Worm (Caenorhabditis elegans): ENCODE data around the gene din-1.

Gene din-1

DNA sequence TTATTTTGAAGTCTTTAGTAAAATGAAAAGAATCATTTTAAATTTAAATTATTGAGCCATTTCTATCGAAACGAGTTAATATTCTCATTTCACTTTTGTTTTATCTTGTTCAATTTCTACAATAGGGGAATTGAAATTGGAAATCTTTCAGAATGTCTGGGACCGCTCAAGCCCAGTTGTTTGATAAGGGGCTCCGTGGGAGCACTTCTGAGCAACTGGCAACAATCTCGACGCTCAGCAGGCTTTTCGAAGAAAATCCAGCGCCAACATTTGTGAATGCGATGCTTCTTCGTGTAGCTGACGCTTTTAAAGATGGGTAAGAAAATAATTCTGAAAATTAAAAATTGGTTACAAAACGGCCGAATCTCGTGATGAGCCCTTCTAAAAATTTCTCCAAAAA lies 50.7 kb downstream of the din-1 start, which contains the start of gene ints-7:
TSS of gene ints-7 (plus strand) at position 152 of the 400 bp plus-strand sequence.
- TF ChIP-seq mab-5 (tag; optimal IDR thresholded peaks at IDR 0.05), result no peak
- no peak for TF ChIP-seq nhr-12 (tag; optimal IDR thresholded peaks at IDR 0.05)
- no peak for TF ChIP-seq hlh-1 (tag; optimal IDR thresholded peaks at IDR 0.05)
- TF ChIP-seq nhr-237 (tag; optimal IDR thresholded peaks at IDR 0.05), result no peak
- TF ChIP-seq tbx-8 (GFP tag; optimal IDR thresholded peaks at IDR 0.05), result no peak
- TF ChIP-seq ceh-83 (GFP tag; optimal IDR thresholded peaks at IDR 0.05), result no peak
- no peak for TF ChIP-seq drap-1 (GFP tag; optimal IDR thresholded peaks at IDR 0.05)
- no peak for TF ChIP-seq elt-1 (tag; optimal IDR thresholded peaks at IDR 0.05; ENCODE audit: borderline replicate concordance, insufficient read depth)
- TF ChIP-seq snpc-4 (tag; optimal IDR thresholded peaks at IDR 0.05), result no peak
- no peak for TF ChIP-seq sptf-1 (tag; optimal IDR thresholded peaks at IDR 0.05)
- no peak for TF ChIP-seq nhr-76 (tag; optimal IDR thresholded peaks at IDR 0.05)
- no peak for TF ChIP-seq zip-8 (tag; optimal IDR thresholded peaks at IDR 0.05)
- TF ChIP-seq ces-1 (GFP tag; optimal IDR thresholded peaks at IDR 0.05), result no peak
- no peak for TF ChIP-seq ceh-43 (GFP tag; optimal IDR thresholded peaks at IDR 0.05)
- no peak for TF ChIP-seq flh-1 (GFP tag; optimal IDR thresholded peaks at IDR 0.05)

ce11 chrII:11578327-11578726 lies 55.1 kb downstream of the din-1 start, which contains the start of gene smc-6:
smc-6 (plus strand) TSS chrII:11578716.
- TF ChIP-seq flh-1 (GFP tag; optimal IDR thresholded peaks at IDR 0.05), result no peak
- peak; percentile 32 for TF ChIP-seq mep-1 (tag; optimal IDR thresholded peaks at IDR 0.05)

DNA sequence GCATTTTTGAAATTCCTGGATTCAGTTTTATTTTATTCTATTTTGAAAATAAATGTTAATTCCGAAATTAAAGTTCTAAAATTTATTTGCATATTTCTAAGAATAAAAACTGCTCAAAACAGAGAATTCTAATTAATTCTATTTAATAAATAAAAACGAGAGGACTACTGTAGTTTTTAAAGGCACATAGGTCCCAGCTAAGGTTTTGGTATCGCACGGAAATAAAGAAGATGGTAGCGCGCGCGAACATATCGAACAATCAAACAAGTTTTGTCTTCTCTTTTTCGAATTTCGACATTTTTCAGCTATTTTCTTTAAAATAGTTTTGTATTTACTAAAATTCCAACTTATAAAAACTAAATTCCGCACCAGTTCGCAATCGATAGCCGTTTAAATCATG lies 55.5 kb downstream of the din-1 start:
- TF ChIP-seq mls-2 (tag; optimal IDR thresholded peaks at IDR 0.05) (no peak), hlh-1 (tag; optimal IDR thresholded peaks at IDR 0.05) (no peak), zip-8 (tag; optimal IDR thresholded peaks at IDR 0.05) (no peak), snpc-4 (tag; optimal IDR thresholded peaks at IDR 0.05) (no peak), ham-2 (GFP tag; optimal IDR thresholded peaks at IDR 0.05) (no peak), mab-5 (tag; optimal IDR thresholded peaks at IDR 0.05) (no peak), ztf-11 (tag; optimal IDR thresholded peaks at IDR 0.05) (no peak)

ce11 chrII:11577397-11577796 lies 56.0 kb downstream of the din-1 start, which contains the start of gene pcs-1:
pcs-1 (minus strand) TSS chrII:11577740.
- TF ChIP-seq hlh-1 (tag; optimal IDR thresholded peaks at IDR 0.05) (peak; percentile 20), pha-4 (tag; optimal IDR thresholded peaks at IDR 0.05) (no peak), nhr-76 (tag; optimal IDR thresholded peaks at IDR 0.05) (no peak)

ce11 chrII:11572944-11573343 lies 60.5 kb downstream of the din-1 start, which contains the start of gene F54D5.2:
F54D5.2 (plus strand) TSS chrII:11573180.
- TF ChIP-seq hlh-1 (tag; optimal IDR thresholded peaks at IDR 0.05), result no peak
- no peak for TF ChIP-seq cnd-1 (tag; optimal IDR thresholded peaks at IDR 0.05)
- TF ChIP-seq ceh-83 (GFP tag; optimal IDR thresholded peaks at IDR 0.05), result no peak
- no peak for TF ChIP-seq nhr-76 (tag; optimal IDR thresholded peaks at IDR 0.05)
- no peak for TF ChIP-seq mep-1 (tag; optimal IDR thresholded peaks at IDR 0.05)
- TF ChIP-seq unc-39 (tag; optimal IDR thresholded peaks at IDR 0.05), result no peak
- no peak for TF ChIP-seq drap-1 (GFP tag; optimal IDR thresholded peaks at IDR 0.05)
- no peak for TF ChIP-seq unc-120 (tag; optimal IDR thresholded peaks at IDR 0.05; ENCODE audit: poor library complexity, severe bottlenecking)

ce11 chrII:11571260-11571854 lies 62.1 kb downstream of the din-1 start, which contains the start of gene F54D5.3:
F54D5.3 (plus strand) TSS chrII:11571805.
- TF ChIP-seq ztf-11 (tag; optimal IDR thresholded peaks at IDR 0.05) (no peak), zip-8 (tag; optimal IDR thresholded peaks at IDR 0.05) (peak; percentile 98)

DNA sequence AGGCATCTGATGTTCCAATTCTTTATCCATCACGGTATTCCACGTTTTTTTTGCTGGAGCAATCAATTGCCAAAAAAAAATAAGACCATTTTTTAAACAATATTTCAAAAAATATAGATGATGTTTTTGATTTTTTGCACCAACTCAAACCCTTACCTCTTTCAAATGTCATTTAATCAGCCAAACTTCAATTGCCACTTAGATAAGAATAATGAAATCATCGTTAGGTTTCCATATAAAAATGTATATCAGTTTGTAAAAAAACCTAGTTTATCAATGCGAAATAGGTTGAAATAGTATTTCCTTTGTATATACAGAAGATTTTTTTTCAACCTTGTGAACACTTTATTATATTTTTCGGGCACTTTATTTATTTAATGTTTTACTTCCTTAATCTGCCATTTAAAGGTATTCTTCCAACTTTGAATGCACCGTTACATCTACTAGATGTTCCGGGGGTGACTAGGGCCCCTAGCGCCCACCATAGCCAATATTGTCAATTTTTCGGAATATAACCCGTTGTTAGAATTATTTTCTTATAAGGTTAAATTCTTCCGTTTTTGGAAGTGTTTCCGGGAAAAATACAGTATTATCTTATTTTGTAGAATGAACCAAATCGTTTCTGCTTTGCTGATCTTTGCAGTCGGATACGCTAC lies 64.1 kb downstream of the din-1 start, which contains the start of the genes F54D5.23 and F54D5.4:
TSS of gene F54D5.23 (minus strand) at position 75 of the 656 bp plus-strand sequence.
TSS of gene F54D5.4 (plus strand) at position 606 of the 656 bp plus-strand sequence.
- no peak for TF ChIP-seq elt-1 (tag; optimal IDR thresholded peaks at IDR 0.05; ENCODE audit: borderline replicate concordance, insufficient read depth)
- TF ChIP-seq mep-1 (tag; optimal IDR thresholded peaks at IDR 0.05), result no peak
- no peak for TF ChIP-seq lin-13 (tag; optimal IDR thresholded peaks at IDR 0.05)
- TF ChIP-seq nhr-76 (tag; optimal IDR thresholded peaks at IDR 0.05), result no peak
- no peak for TF ChIP-seq zip-8 (tag; optimal IDR thresholded peaks at IDR 0.05)
- no peak for TF ChIP-seq M03D4.4 (tag; optimal IDR thresholded peaks at IDR 0.05)
- no peak for TF ChIP-seq lsy-2 (tag; optimal IDR thresholded peaks at IDR 0.05)
- no peak for TF ChIP-seq mls-2 (tag; optimal IDR thresholded peaks at IDR 0.05)
- no peak for TF ChIP-seq hlh-1 (tag; optimal IDR thresholded peaks at IDR 0.05)
- TF ChIP-seq pha-4 (tag; optimal IDR thresholded peaks at IDR 0.05), result no peak
- no peak for TF ChIP-seq tbx-8 (GFP tag; optimal IDR thresholded peaks at IDR 0.05)
- TF ChIP-seq flh-1 (GFP tag; optimal IDR thresholded peaks at IDR 0.05), result no peak
- TF ChIP-seq lin-32 (GFP tag; optimal IDR thresholded peaks at IDR 0.05), result no peak
- no peak for TF ChIP-seq ztf-11 (tag; optimal IDR thresholded peaks at IDR 0.05)

Measured in whole organism, mixed stage, embryonic.